Worm (Caenorhabditis elegans): ENCODE results near the gene K11G12.6.
A peak's percentile ranks its signal among the peaks of the same experiment; 100 is the strongest.

DNA sequence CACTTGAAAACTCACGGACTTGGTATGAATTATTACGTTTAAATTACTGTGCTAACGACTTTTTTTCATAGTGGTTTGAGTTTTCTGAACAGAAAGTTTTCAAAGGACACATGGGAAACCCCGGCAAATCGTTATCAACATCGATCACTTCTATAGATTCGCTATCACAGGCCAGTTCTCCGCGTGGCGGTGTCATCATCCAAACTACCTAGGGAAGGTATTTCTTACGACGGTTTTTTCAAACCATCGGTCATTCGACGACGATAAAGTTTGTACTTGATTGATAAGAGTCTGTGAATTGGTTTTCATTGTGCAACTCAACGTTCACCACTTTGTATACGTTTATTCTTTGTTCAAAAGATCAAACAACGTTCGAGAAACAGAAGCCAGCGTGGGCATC is 15.1 kb upstream of the K11G12.6 start:
- peak in 1 of 3 experiments; percentile 83 for TF ChIP-seq elt-3 (tag; optimal IDR thresholded peaks at IDR 0.05)
- TF ChIP-seq tbx-2 (tag; optimal IDR thresholded peaks at IDR 0.05), result no peak
- no peak for TF ChIP-seq eor-1 (tag; optimal IDR thresholded peaks at IDR 0.05)
- no peak for TF ChIP-seq nhr-237 (tag; optimal IDR thresholded peaks at IDR 0.05)
- no peak for TF ChIP-seq egl-5 (tag; optimal IDR thresholded peaks at IDR 0.05)
- no peak for TF ChIP-seq skn-1 (tag; optimal IDR thresholded peaks at IDR 0.05)
- no peak for TF ChIP-seq unc-62 (GFP tag; optimal IDR thresholded peaks at IDR 0.05)
- no peak for TF ChIP-seq nhr-76 (tag; optimal IDR thresholded peaks at IDR 0.05)
- no peak for TF ChIP-seq zag-1 (tag; optimal IDR thresholded peaks at IDR 0.05)
- TF ChIP-seq fos-1 (tag; optimal IDR thresholded peaks at IDR 0.05), result peak; percentile 31
- no peak for TF ChIP-seq ztf-4 (tag; optimal IDR thresholded peaks at IDR 0.05)
- TF ChIP-seq pqm-1 (tag; optimal IDR thresholded peaks at IDR 0.05), result peak; percentile 83
